Worm (Caenorhabditis elegans) whole organism, mixed stage, embryonic: Measurements from ENCODE around the gene npax-4.

Experiments used
- elt-3 ChIP-seq: fragments of 150-350 bp; optimal IDR thresholded peaks from 2 replicates; lab custom pipeline; 2014; ENCODE audit warnings: missing biosample characterization, missing genetic modification characterization
- flh-1 ChIP-seq: fragments of 200-800 bp; sonication (Bioruptor generic); optimal IDR thresholded peaks from 2 replicates; lab custom pipeline; 2018; ENCODE audit warnings: mild to moderate bottlenecking, missing genetic modification characterization, moderate library complexity, missing compliant biosample characterization
- ham-2 ChIP-seq: fragments of 200-800 bp; sonication (Bioruptor generic); optimal IDR thresholded peaks from 2 replicates; lab custom pipeline; 2018; ENCODE audit warnings: mild to moderate bottlenecking, missing genetic modification characterization, missing compliant biosample characterization
- lin-13 ChIP-seq: fragments of 150-350 bp; optimal IDR thresholded peaks from 2 replicates; lab custom pipeline; 2014; ENCODE audit warnings: missing biosample characterization, missing genetic modification characterization
- mls-2 ChIP-seq: sonication (generic microtip); optimal IDR thresholded peaks from 2 replicates; lab custom pipeline; 2016; ENCODE audit warnings: mild to moderate bottlenecking, missing genetic modification characterization, moderate library complexity, missing compliant biosample characterization
- nhr-12 ChIP-seq: fragments of 150-350 bp; optimal IDR thresholded peaks from 2 replicates; lab custom pipeline; 2014; ENCODE audit warnings: missing biosample characterization, missing genetic modification characterization
- nhr-28 ChIP-seq: fragments of 150-350 bp; optimal IDR thresholded peaks from 2 replicates; lab custom pipeline; 2014; ENCODE audit warnings: missing biosample characterization, missing genetic modification characterization
- nhr-76 ChIP-seq: sonication (generic microtip); optimal IDR thresholded peaks from 2 replicates; lab custom pipeline; 2017; ENCODE audit warnings: missing biosample characterization, missing genetic modification characterization
- pha-4 ChIP-seq: fragments of 150-350 bp; optimal IDR thresholded peaks from 2 replicates; lab custom pipeline; 2018; ENCODE audit warnings: missing biosample characterization, missing genetic modification reagents, missing genetic modification characterization
- snpc-4 ChIP-seq: fragments of 150-350 bp; optimal IDR thresholded peaks from 2 replicates; lab custom pipeline; 2014; ENCODE audit warnings: missing biosample characterization, missing genetic modification characterization
- unc-39 ChIP-seq: fragments of 150-350 bp; optimal IDR thresholded peaks from 2 replicates; lab custom pipeline; 2014; ENCODE audit warnings: missing biosample characterization, missing genetic modification characterization
- unc-62 ChIP-seq: fragments of 150-350 bp; optimal IDR thresholded peaks from 2 replicates; lab custom pipeline; 2014; ENCODE audit warnings: missing biosample characterization, missing genetic modification reagents, missing genetic modification characterization
- ztf-11 ChIP-seq: fragments of 150-350 bp; optimal IDR thresholded peaks from 2 replicates; lab custom pipeline; 2014; ENCODE audit warnings: missing biosample characterization, missing genetic modification characterization

- TF ChIP-seq ztf-11 (tag; lab: Kevin White, UChicago) = no peak
- no peak for TF ChIP-seq snpc-4 (tag; lab: Kevin White, UChicago)
- TF ChIP-seq unc-62 (GFP tag; lab: Kevin White, UChicago) = no peak
- TF ChIP-seq elt-3 (tag; lab: Kevin White, UChicago) = no peak
- TF ChIP-seq pha-4 (tag; lab: Kevin White, UChicago) = no peak
- TF ChIP-seq nhr-76 (tag; lab: Kevin White, UChicago) = no peak
- no peak for TF ChIP-seq ham-2 (GFP tag; lab: Kevin White, UChicago)
- TF ChIP-seq unc-39 (tag; lab: Kevin White, UChicago) = no peak
- TF ChIP-seq nhr-12 (tag; lab: Kevin White, UChicago) = no peak
- no peak for TF ChIP-seq lin-13 (tag; lab: Kevin White, UChicago)
- no peak for TF ChIP-seq mls-2 (tag; lab: Kevin White, UChicago)
- TF ChIP-seq nhr-28 (tag; lab: Kevin White, UChicago) = no peak
- TF ChIP-seq flh-1 (GFP tag; lab: Kevin White, UChicago) = no peak
Measured at ce11 chrIV:8886228-8886627, 6.5 kb upstream of the npax-4 start, which contains the start of gene C09G9.5.
